Fruit fly (Drosophila melanogaster) whole organism, prepupa: ENCODE results near the gene CG5541.

Experiments used
- CG10631 ChIP-seq: fragments of 200-800 bp; sonication (Bioruptor generic); optimal IDR thresholded peaks from 2 replicates; lab custom pipeline; 2016; ENCODE audit warnings: missing biosample characterization, missing genetic modification characterization
- CG11294 ChIP-seq: fragments of 200-800 bp; sonication (Bioruptor generic); IDR thresholded peaks from 2 replicates; pipeline ENCODE4 v1.3.6; 2022; ENCODE audit warnings: missing biosample characterization, missing genetic modification characterization
- CG15336 ChIP-seq: fragments of 200-800 bp; sonication (Bioruptor generic); IDR thresholded peaks from 2 replicates; pipeline ENCODE4 v1.3.6; 2022; ENCODE audit warnings: missing biosample characterization, missing genetic modification characterization
- CG1621 ChIP-seq: fragments of 200-800 bp; sonication (Bioruptor generic); optimal IDR thresholded peaks from 3 replicates; lab custom pipeline; 2018; ENCODE audit warnings: missing biosample characterization, mild to moderate bottlenecking, missing genetic modification characterization
- CG16779 ChIP-seq: fragments of 200-800 bp; sonication (Bioruptor generic); optimal IDR thresholded peaks from 3 replicates; lab custom pipeline; 2017; ENCODE audit warnings: missing biosample characterization, mild to moderate bottlenecking, missing genetic modification characterization
- CG31627 ChIP-seq: fragments of 200-800 bp; sonication (Bioruptor generic); optimal IDR thresholded peaks from 3 replicates; lab custom pipeline; 2016; ENCODE audit warnings: missing biosample characterization, missing genetic modification characterization
- CG32006 ChIP-seq: fragments of 200-800 bp; sonication (Bioruptor generic); optimal IDR thresholded peaks from 3 replicates; lab custom pipeline; 2017; ENCODE audit warnings: missing biosample characterization, mild to moderate bottlenecking, missing genetic modification characterization
- CG34406 ChIP-seq: fragments of 200-800 bp; sonication (Bioruptor generic); optimal IDR thresholded peaks from 3 replicates; lab custom pipeline; 2016; ENCODE audit warnings: missing biosample characterization, missing genetic modification characterization
- CG3919 ChIP-seq: fragments of 200-800 bp; sonication (Bioruptor generic); optimal IDR thresholded peaks from 3 replicates; lab custom pipeline; 2016; ENCODE audit warnings: missing biosample characterization, missing genetic modification characterization
- CG6163 ChIP-seq: fragments of 200-800 bp; sonication (Bioruptor generic); IDR thresholded peaks from 3 replicates; pipeline ENCODE4 v1.3.6; 2022; ENCODE audit warnings: missing biosample characterization, missing genetic modification characterization
- CG6276 ChIP-seq: fragments of 200-800 bp; sonication (Bioruptor generic); optimal IDR thresholded peaks from 2 replicates; lab custom pipeline; 2017; ENCODE audit warnings: missing biosample characterization, mild to moderate bottlenecking, missing genetic modification characterization
- CG6808 ChIP-seq: fragments of 200-800 bp; sonication (Bioruptor generic); optimal IDR thresholded peaks from 3 replicates; lab custom pipeline; 2017; ENCODE audit warnings: missing biosample characterization, missing genetic modification characterization, mild to moderate bottlenecking, moderate library complexity, missing genetic modification reagents
- CG6854 ChIP-seq: fragments of 200-800 bp; sonication (Bioruptor generic); optimal IDR thresholded peaks from 2 replicates; lab custom pipeline; 2017; ENCODE audit warnings: missing biosample characterization, mild to moderate bottlenecking, missing genetic modification characterization
- CG7368 ChIP-seq: fragments of 200-800 bp; sonication (Bioruptor generic); optimal IDR thresholded peaks from 3 replicates; lab custom pipeline; 2016; ENCODE audit warnings: missing biosample characterization, missing genetic modification characterization
- CG8119 ChIP-seq: fragments of 200-800 bp; sonication (Bioruptor generic); IDR thresholded peaks from 3 replicates; pipeline ENCODE4 v1.3.6; 2022; ENCODE audit warnings: missing biosample characterization, missing genetic modification characterization
- CG8319 ChIP-seq: fragments of 200-800 bp; sonication (Bioruptor generic); optimal IDR thresholded peaks from 3 replicates; lab custom pipeline; 2016; ENCODE audit warnings: missing biosample characterization, missing genetic modification characterization
- CG8632 ChIP-seq: fragments of 200-800 bp; sonication (Bioruptor generic); optimal IDR thresholded peaks from 3 replicates; lab custom pipeline; 2016; ENCODE audit warnings: missing biosample characterization, missing genetic modification characterization
- CG9139 ChIP-seq: fragments of 200-800 bp; sonication (Bioruptor generic); optimal IDR thresholded peaks from 3 replicates; lab custom pipeline; 2017; ENCODE audit warnings: missing biosample characterization, mild to moderate bottlenecking, missing genetic modification characterization
- Eip75B ChIP-seq: fragments of 200-800 bp; sonication (Bioruptor generic); optimal IDR thresholded peaks from 3 replicates; lab custom pipeline; 2016; ENCODE audit warnings: missing biosample characterization, missing genetic modification characterization
- Eip78C ChIP-seq: fragments of 200-800 bp; sonication (Bioruptor generic); peaks from one replicate; lab custom pipeline; 2016; ENCODE audit warnings: missing biosample characterization, missing genetic modification characterization
- Eip93F ChIP-seq: fragments of 200-800 bp; sonication (Bioruptor generic); optimal IDR thresholded peaks from 2 replicates; lab custom pipeline; 2016; ENCODE audit warnings: missing biosample characterization, mild to moderate bottlenecking, missing genetic modification characterization
- Ets21C ChIP-seq: fragments of 200-800 bp; sonication (Bioruptor generic); optimal IDR thresholded peaks from 3 replicates; lab custom pipeline; 2016; ENCODE audit warnings: missing biosample characterization, missing genetic modification characterization
- Gug ChIP-seq: fragments of 200-800 bp; sonication (Bioruptor generic); IDR thresholded peaks from 2 replicates; pipeline ENCODE4 v1.3.6; 2022; ENCODE audit warnings: missing biosample characterization, missing genetic modification characterization
- Hr38 ChIP-seq: sonication (Bioruptor generic); optimal IDR thresholded peaks from 2 replicates; lab custom pipeline; 2016; ENCODE audit warnings: missing biosample characterization, missing genetic modification characterization
- Hr39 ChIP-seq: fragments of 200-800 bp; sonication (Bioruptor generic); optimal IDR thresholded peaks from 2 replicates; lab custom pipeline; 2016; ENCODE audit warnings: missing biosample characterization, missing genetic modification characterization
- Hr4 ChIP-seq: fragments of 200-800 bp; sonication (Bioruptor generic); optimal IDR thresholded peaks from 3 replicates; lab custom pipeline; 2016; ENCODE audit warnings: missing biosample characterization, missing genetic modification characterization
- Met ChIP-seq: fragments of 200-800 bp; sonication (Bioruptor generic); optimal IDR thresholded peaks from 3 replicates; lab custom pipeline; 2016; ENCODE audit warnings: missing biosample characterization, missing genetic modification characterization
- OdsH ChIP-seq: fragments of 200-800 bp; sonication (Bioruptor generic); optimal IDR thresholded peaks from 3 replicates; lab custom pipeline; 2016; ENCODE audit warnings: missing biosample characterization, missing genetic modification characterization
- Smox ChIP-seq: fragments of 200-800 bp; sonication (Bioruptor generic); optimal IDR thresholded peaks from 3 replicates; lab custom pipeline; 2016; ENCODE audit warnings: missing biosample characterization, missing genetic modification characterization
- Sox14 ChIP-seq: fragments of 200-800 bp; sonication (Bioruptor generic); optimal IDR thresholded peaks from 3 replicates; lab custom pipeline; 2016; ENCODE audit warnings: missing biosample characterization, missing genetic modification characterization
- Sox15 ChIP-seq: fragments of 200-800 bp; sonication (Bioruptor generic); optimal IDR thresholded peaks from 3 replicates; lab custom pipeline; 2016; ENCODE audit warnings: missing biosample characterization, missing genetic modification characterization
- acj6 ChIP-seq: fragments of 200-800 bp; sonication (Bioruptor generic); optimal IDR thresholded peaks from 3 replicates; lab custom pipeline; 2016; ENCODE audit warnings: missing biosample characterization, missing genetic modification characterization
- dsx ChIP-seq: fragments of 200-800 bp; optimal IDR thresholded peaks from 3 replicates; lab custom pipeline; 2019; ENCODE audit warnings: missing biosample characterization, mild to moderate bottlenecking, missing genetic modification characterization, moderate library complexity; ENCODE audit not compliant: poor library complexity, severe bottlenecking
- eg ChIP-seq: fragments of 200-800 bp; sonication (Bioruptor generic); IDR thresholded peaks from 3 replicates; pipeline ENCODE4 v1.3.6; 2022; ENCODE audit warnings: missing biosample characterization, missing genetic modification characterization
- fd59A ChIP-seq: fragments of 200-800 bp; sonication (Bioruptor generic); optimal IDR thresholded peaks from 2 replicates; lab custom pipeline; 2017; ENCODE audit warnings: missing biosample characterization, mild to moderate bottlenecking, missing genetic modification characterization, missing genetic modification reagents
- fkh ChIP-seq: fragments of 200-800 bp; sonication (Bioruptor generic); optimal IDR thresholded peaks from 3 replicates; lab custom pipeline; 2017; ENCODE audit warnings: missing biosample characterization, mild to moderate bottlenecking, missing genetic modification characterization, moderate library complexity
- lz ChIP-seq: fragments of 200-800 bp; sonication (Bioruptor generic); optimal IDR thresholded peaks from 3 replicates; lab custom pipeline; 2016; ENCODE audit warnings: missing biosample characterization, missing genetic modification characterization
- pdm3 ChIP-seq: fragments of 200-800 bp; sonication (Bioruptor generic); optimal IDR thresholded peaks from 3 replicates; lab custom pipeline; 2016; ENCODE audit warnings: missing biosample characterization, missing genetic modification characterization
- ss ChIP-seq, 2 experiments: fragments of 200-800 bp; sonication (Bioruptor generic); optimal IDR thresholded peaks; 2 replicates in 1 of 2; 3 replicates in 1 of 2; lab custom pipeline; 2017 to 2018; ENCODE audit warnings: mild to moderate bottlenecking in 2 of 2, missing biosample characterization in 2 of 2, missing genetic modification characterization in 2 of 2, moderate library complexity in 1 of 2
- svp ChIP-seq: fragments of 200-800 bp; sonication (Bioruptor generic); peaks from one replicate; lab custom pipeline; 2016; ENCODE audit warnings: missing biosample characterization, missing genetic modification characterization
- topi ChIP-seq: fragments of 200-800 bp; sonication (Bioruptor generic); optimal IDR thresholded peaks from 3 replicates; lab custom pipeline; 2016; ENCODE audit warnings: missing biosample characterization, missing genetic modification characterization
- vri ChIP-seq: fragments of 200-800 bp; sonication (Bioruptor generic); optimal IDR thresholded peaks from 3 replicates; lab custom pipeline; 2016; ENCODE audit warnings: missing biosample characterization, mild to moderate bottlenecking, missing genetic modification characterization

Gene CG5541

dm6 chrX:15076038-15076575, 32.2 kb downstream of the CG5541 start, which contains the start of gene Lsd-2 (continued):
- peak; percentile 70 for TF ChIP-seq vri (GFP tag; lab: Kevin White, UChicago)
- peak; percentile 42 for TF ChIP-seq CG9139 (GFP tag; lab: Kevin White, UChicago)
- TF ChIP-seq Met (GFP tag; lab: Kevin White, UChicago), result peak; percentile 13
- no peak for TF ChIP-seq CG1621
- TF ChIP-seq CG8632 (GFP tag; lab: Kevin White, UChicago), result no peak
- no peak for TF ChIP-seq Eip93F (GFP tag; lab: Kevin White, UChicago)
- TF ChIP-seq CG31627, result peak; percentile 9
- peak; percentile 67; the same call in 2 of the 3 replicates for TF ChIP-seq CG6163
- no peak for TF ChIP-seq Sox15 (GFP tag; lab: Kevin White, UChicago)
- no peak for TF ChIP-seq Gug (GFP tag; lab: Robert Waterston, UW)
- peak; percentile 63 for TF ChIP-seq Sox14 (GFP tag; lab: Kevin White, UChicago)
- TF ChIP-seq fd59A (GFP tag; lab: Kevin White, UChicago), result peak; percentile 9
- TF ChIP-seq CG32006 (GFP tag; lab: Kevin White, UChicago), result peak; percentile 31
- peak; percentile 14 for TF ChIP-seq Ets21C
- peak; percentile 12 for TF ChIP-seq fkh (GFP tag; lab: Kevin White, UChicago)
- peak; percentile 13 for TF ChIP-seq pdm3 (GFP tag; lab: Kevin White, UChicago)
- no peak for TF ChIP-seq Hr38 (GFP tag; lab: Kevin White, UChicago)
- peak; percentile 41; the same call in 2 of the 3 replicates for TF ChIP-seq CG8119 (GFP tag; lab: Robert Waterston, UW)
- peak; percentile 30 for TF ChIP-seq dsx
- peak; percentile 42 for TF ChIP-seq CG16779 (tag; lab: Kevin White, UChicago)

- TF ChIP-seq dsx, result no peak
- peak; percentile 28; the same call in 1 of the 2 replicates for TF ChIP-seq CG15336 (GFP tag; lab: Robert Waterston, UW)
- TF ChIP-seq CG8632 (GFP tag; lab: Kevin White, UChicago), result no peak
- no peak for TF ChIP-seq Hr4 (GFP tag; lab: Kevin White, UChicago)
- no peak for TF ChIP-seq CG32006 (GFP tag; lab: Kevin White, UChicago)
- 0 out of 3 replicates have a peak, but pooled peaks have one; percentile 31 for TF ChIP-seq eg
- TF ChIP-seq lz (GFP tag; lab: Kevin White, UChicago), result no peak
- TF ChIP-seq Sox15 (GFP tag; lab: Kevin White, UChicago), result no peak
- no peak for TF ChIP-seq topi (GFP tag; lab: Kevin White, UChicago)
- TF ChIP-seq, all 60 proteins: peak for 2
These were observed 32.7 kb downstream of the CG5541 start for dm6 chrX:15076606-15077005.

- TF ChIP-seq CG3919 (GFP tag; lab: Kevin White, UChicago) (no peak), lz (GFP tag; lab: Kevin White, UChicago) (no peak), OdsH (GFP tag; lab: Kevin White, UChicago) (no peak), topi (GFP tag; lab: Kevin White, UChicago) (no peak), Smox (no peak), CG8319 (no peak), CG15336 (GFP tag; lab: Robert Waterston, UW) (no peak), CG7368 (no peak), CG6808 (GFP tag; lab: Kevin White, UChicago) (peak; percentile 13), ss (GFP tag; optimal IDR thresholded peaks at IDR 0.05; lab: Kevin White, UChicago) (peak; percentile 33 to 46), Eip93F (GFP tag; lab: Kevin White, UChicago) (no peak), CG8119 (GFP tag; lab: Robert Waterston, UW) (no peak), CG10631 (GFP tag; lab: Kevin White, UChicago) (no peak), CG16779 (tag; lab: Kevin White, UChicago) (peak; percentile 21), acj6 (GFP tag; lab: Kevin White, UChicago) (no peak), CG6854 (GFP tag; lab: Kevin White, UChicago) (peak; percentile 20), Eip78C (peak; percentile 65), pdm3 (GFP tag; lab: Kevin White, UChicago) (no peak), Sox15 (GFP tag; lab: Kevin White, UChicago) (no peak), svp (GFP tag; lab: Kevin White, UChicago) (peak; percentile 92), Eip75B (GFP tag; lab: Kevin White, UChicago) (no peak), eg (0 out of 3 replicates have a peak, but pooled peaks have one; percentile 19), CG11294 (GFP tag; lab: Robert Waterston, UW) (no peak), CG6276 (GFP tag; lab: Kevin White, UChicago) (peak; percentile 28), CG34406 (GFP tag; lab: Kevin White, UChicago) (no peak), Hr39 (GFP tag; lab: Kevin White, UChicago) (no peak)
- TF ChIP-seq, all 60 proteins: peak for 8
These were observed 33.7 kb downstream of the CG5541 start for dm6 chrX:15077576-15078136.
